Fruit fly (Drosophila melanogaster): ENCODE results near the gene CG15369.

The CG15369 gene

dm6 chrX:9252051-9252708, 35.5 kb downstream of the CG15369 start (continued):
- peak in 1 of 2 experiments; percentile 29 for TF ChIP-seq Trl (optimal IDR thresholded peaks at IDR 0.05)
- TF ChIP-seq Trl (GFP tag; optimal IDR thresholded peaks at IDR 0.05) = no peak
- TF ChIP-seq CG12391 (tag; optimal IDR thresholded peaks at IDR 0.05) = no peak
- TF ChIP-seq Med (GFP tag) = peak; percentile 70
- TF ChIP-seq nom (GFP tag; optimal IDR thresholded peaks at IDR 0.05) = peak; percentile 54
- peak; percentile 63; the same call in 2 of the 3 replicates for TF ChIP-seq ci (GFP tag; IDR thresholded peaks at IDR 0.05)
- TF ChIP-seq gem (tag; optimal IDR thresholded peaks at IDR 0.05) = no peak
- TF ChIP-seq Drgx (GFP tag; IDR thresholded peaks at IDR 0.05) = peak; percentile 65

DNA sequence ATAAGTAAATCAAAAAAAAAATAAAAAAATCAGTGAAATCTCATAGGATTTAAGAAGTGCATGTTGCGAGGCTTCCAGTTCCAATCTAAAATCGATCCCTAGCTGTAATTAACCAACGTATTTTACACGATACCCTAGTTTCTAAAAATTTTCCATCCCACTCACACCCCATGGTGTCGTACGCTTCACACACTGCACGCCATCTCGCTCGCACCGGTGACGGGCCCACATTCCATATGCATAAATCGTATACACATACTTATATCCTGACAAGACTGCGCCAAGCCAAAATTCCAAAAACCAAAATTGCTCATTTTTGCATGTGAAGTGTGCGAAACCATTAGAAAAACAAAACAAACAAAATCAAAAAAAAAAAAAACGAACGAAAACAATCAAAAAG, 38.3 kb downstream of the CG15369 start:
- no peak for TF ChIP-seq rib (GFP tag; IDR thresholded peaks at IDR 0.05)
- no peak for TF ChIP-seq CG10366 (GFP tag; IDR thresholded peaks at IDR 0.05)
- no peak for TF ChIP-seq CrebB (tag; optimal IDR thresholded peaks at IDR 0.05)
- no peak for TF ChIP-seq twi (tag; optimal IDR thresholded peaks at IDR 0.05)
- no peak for TF ChIP-seq CG10565 (GFP tag; optimal IDR thresholded peaks at IDR 0.05)
- TF ChIP-seq so (GFP tag; IDR thresholded peaks at IDR 0.05) = no peak
- TF ChIP-seq usp (GFP tag; optimal IDR thresholded peaks at IDR 0.05) = no peak
- TF ChIP-seq tll (GFP tag; optimal IDR thresholded peaks at IDR 0.05) = no peak
- TF ChIP-seq MBD-R2 (GFP tag; IDR thresholded peaks at IDR 0.05) = no peak
- TF ChIP-seq CG10209 (GFP tag; optimal IDR thresholded peaks at IDR 0.05) = no peak
- TF ChIP-seq chn (GFP tag; optimal IDR thresholded peaks at IDR 0.05) = no peak
- TF ChIP-seq CG8290 (GFP tag; optimal IDR thresholded peaks at IDR 0.05) = no peak
- no peak for TF ChIP-seq CG8290 (tag; optimal IDR thresholded peaks at IDR 0.05)
- TF ChIP-seq sd (tag; optimal IDR thresholded peaks at IDR 0.05) = peak; percentile 79
- peak; percentile 65 for TF ChIP-seq CG1832 (GFP tag; optimal IDR thresholded peaks at IDR 0.05)
- no peak for TF ChIP-seq cwo (GFP tag; optimal IDR thresholded peaks at IDR 0.05)
- peak; percentile 24 for TF ChIP-seq sens (GFP tag)
- no peak for TF ChIP-seq gsb (GFP tag; IDR thresholded peaks at IDR 0.05)
- TF ChIP-seq CG7786 (GFP tag; optimal IDR thresholded peaks at IDR 0.05) = no peak
- TF ChIP-seq CG14050 (GFP tag; IDR thresholded peaks at IDR 0.05) = no peak
- peak; percentile 61 for TF ChIP-seq CG10321 (GFP tag; IDR thresholded peaks at IDR 0.05)
- no peak for TF ChIP-seq cg (GFP tag; optimal IDR thresholded peaks at IDR 0.05)
- no peak for TF ChIP-seq slbo (GFP tag; IDR thresholded peaks at IDR 0.05)
- no peak for TF ChIP-seq zen (tag; optimal IDR thresholded peaks at IDR 0.05)
- no peak for TF ChIP-seq CG5953 (GFP tag; IDR thresholded peaks at IDR 0.05)
- no peak for TF ChIP-seq shn (GFP tag; optimal IDR thresholded peaks at IDR 0.05)
- no peak for TF ChIP-seq CG14441 (GFP tag; IDR thresholded peaks at IDR 0.05)
- no peak for TF ChIP-seq schlank (tag; optimal IDR thresholded peaks at IDR 0.05)
- no peak for TF ChIP-seq tio (GFP tag; optimal IDR thresholded peaks at IDR 0.05)
- no peak for TF ChIP-seq cas (GFP tag; IDR thresholded peaks at IDR 0.05)
- TF ChIP-seq Ravus (GFP tag; IDR thresholded peaks at IDR 0.05) = no peak
- TF ChIP-seq Doc3 (GFP tag; IDR thresholded peaks at IDR 0.05; ENCODE audit: partially characterized antibody) = no peak
- no peak for TF ChIP-seq CG14710 (tag; optimal IDR thresholded peaks at IDR 0.05)
- TF ChIP-seq caup (GFP tag; optimal IDR thresholded peaks at IDR 0.05; ENCODE audit: severe bottlenecking) = no peak
- TF ChIP-seq CG16779 (GFP tag; IDR thresholded peaks at IDR 0.05) = no peak
- TF ChIP-seq sug (tag; optimal IDR thresholded peaks at IDR 0.05) = no peak
- TF ChIP-seq CG33213 (GFP tag; optimal IDR thresholded peaks at IDR 0.05) = no peak
- peak; percentile 60 for TF ChIP-seq D19B (GFP tag; optimal IDR thresholded peaks at IDR 0.05)
- TF ChIP-seq wor (GFP tag; IDR thresholded peaks at IDR 0.05) = no peak
- TF ChIP-seq row (GFP tag; IDR thresholded peaks at IDR 0.05) = 0 out of 3 replicates have a peak, but pooled peaks have one; percentile 15

All from whole organism, embryonic.